Fruit fly (Drosophila melanogaster) whole organism: ENCODE data around the gene CG31882.

Experiments
- CG8478 ChIP-seq: fragments of >200 bp; optimal IDR thresholded peaks from 2 replicates; lab custom pipeline; 2018; ENCODE audit warnings: inconsistent platforms
- Dll ChIP-seq: fragments of >200 bp; optimal IDR thresholded peaks from 2 replicates; lab custom pipeline; 2017
- EcR ChIP-seq, 2 experiments: fragments of >200 bp; optimal IDR thresholded peaks; 2 replicates each; lab custom pipeline; 2017; ENCODE audit warnings: missing biosample characterization in 2 of 2, missing genetic modification characterization in 2 of 2, missing genetic modification reagents in 2 of 2
- pan ChIP-seq: fragments of >200 bp; optimal IDR thresholded peaks from 2 replicates; lab custom pipeline; 2017
- psq ChIP-seq: fragments of >200 bp; optimal IDR thresholded peaks from 2 replicates; lab custom pipeline; 2017
- usp ChIP-seq: fragments of >200 bp; optimal IDR thresholded peaks from 2 replicates; lab custom pipeline; 2017; ENCODE audit warnings: missing biosample characterization, missing genetic modification characterization, mixed read lengths

DNA sequence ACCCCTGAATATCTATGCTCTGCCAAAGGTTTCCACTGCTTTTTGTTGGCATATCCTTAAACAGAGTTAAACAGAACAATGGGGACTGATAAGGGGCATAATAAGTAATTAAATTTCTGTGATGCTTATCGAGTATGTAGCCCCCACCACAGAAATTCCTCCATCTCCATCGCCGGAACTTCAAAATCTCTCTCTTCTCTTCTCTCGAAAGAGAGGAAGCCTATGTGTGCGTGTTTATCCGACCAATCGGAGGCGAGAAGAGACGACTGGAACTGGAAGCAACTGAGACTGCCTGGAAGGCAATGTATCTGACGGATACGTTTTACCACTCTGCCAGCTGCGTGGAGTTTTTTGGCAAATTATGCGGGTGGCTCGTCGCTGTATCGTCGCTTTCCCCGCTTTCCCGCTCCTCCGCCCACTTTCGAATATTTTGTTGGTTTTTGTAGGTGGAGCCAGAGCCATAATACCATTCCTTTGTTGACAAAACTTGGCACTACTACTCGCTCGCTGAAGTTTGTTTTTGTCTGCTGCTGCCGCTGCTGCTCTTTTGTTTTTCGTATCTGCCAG lies 17.0 kb downstream of the CG31882 start, which contains the start of gene gcm2:
- TF ChIP-seq pan (lab: Kevin White, UChicago), result no peak
- TF ChIP-seq usp, result no peak
- TF ChIP-seq CG8478 (lab: Kevin White, UChicago), result no peak
- TF ChIP-seq psq (lab: Kevin White, UChicago), result no peak
- no peak for TF ChIP-seq EcR (GFP tag; optimal IDR thresholded peaks at IDR 0.05; lab: Kevin White, UChicago)
- TF ChIP-seq Dll (lab: Kevin White, UChicago), result no peak
